Fruit fly (Drosophila melanogaster): ENCODE results near the gene CG14397.
A peak's percentile ranks its signal among the peaks of the same experiment; 100 is the strongest.

CG14397 gene

DNA sequence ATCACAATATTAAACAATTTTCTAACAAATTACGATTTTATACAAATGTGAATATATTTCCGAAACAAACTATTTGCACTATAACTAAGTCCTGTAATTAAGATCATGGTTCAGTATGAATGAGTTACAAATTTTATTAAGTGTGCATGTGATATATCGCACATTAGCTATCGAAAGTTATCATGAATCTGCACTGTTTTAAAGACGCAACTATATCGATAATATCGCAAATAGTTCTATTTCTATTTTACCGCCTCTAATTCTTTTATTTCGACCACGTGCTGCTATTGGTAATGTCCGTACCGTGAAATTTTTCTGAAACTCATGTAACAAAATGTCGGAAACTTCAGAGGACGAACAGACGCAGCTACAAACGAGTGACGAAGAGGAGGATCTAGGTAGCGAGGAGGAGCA lies 52.0 kb downstream of the CG14397 start, which contains the start of gene pths (continued):
- no peak for TF ChIP-seq Sox100B (GFP tag; optimal IDR thresholded peaks at IDR 0.05)
- no peak for TF ChIP-seq CG15269 (tag; optimal IDR thresholded peaks at IDR 0.05)
- TF ChIP-seq dimm (GFP tag; IDR thresholded peaks at IDR 0.05) = no peak
- no peak for TF ChIP-seq bsh (GFP tag; optimal IDR thresholded peaks at IDR 0.05)
- TF ChIP-seq CG8388 (GFP tag; optimal IDR thresholded peaks at IDR 0.05) = no peak
- TF ChIP-seq unc-4 (GFP tag; IDR thresholded peaks at IDR 0.05; ENCODE audit: partially characterized antibody) = peak; percentile 74
- peak; percentile 35 for TF ChIP-seq pum (GFP tag; optimal IDR thresholded peaks at IDR 0.05)
- no peak for TF ChIP-seq CG31388 (GFP tag; optimal IDR thresholded peaks at IDR 0.05)
- TF ChIP-seq hb (GFP tag; IDR thresholded peaks at IDR 0.05; ENCODE audit: partially characterized antibody) = peak; percentile 78
- TF ChIP-seq Sin3A (optimal IDR thresholded peaks at IDR 0.05) = no peak
- TF ChIP-seq sens (GFP tag) = peak; percentile 87
- no peak for TF ChIP-seq ro (GFP tag; IDR thresholded peaks at IDR 0.05)
- TF ChIP-seq CG10565 (GFP tag; optimal IDR thresholded peaks at IDR 0.05) = no peak
- peak; percentile 97 for TF ChIP-seq dm (GFP tag; optimal IDR thresholded peaks at IDR 0.05)
- peak; percentile 3 for TF ChIP-seq HmgZ (tag; optimal IDR thresholded peaks at IDR 0.05)
- no peak for TF ChIP-seq CG10979 (tag; optimal IDR thresholded peaks at IDR 0.05)
- TF ChIP-seq kni (GFP tag; optimal IDR thresholded peaks at IDR 0.05) = no peak
- no peak for TF ChIP-seq H2.0 (GFP tag; IDR thresholded peaks at IDR 0.05)
- no peak for TF ChIP-seq Oaz (GFP tag; IDR thresholded peaks at IDR 0.05)
- TF ChIP-seq ATbp (GFP tag; optimal IDR thresholded peaks at IDR 0.05) = no peak
- no peak for TF ChIP-seq Sox102F (GFP tag; optimal IDR thresholded peaks at IDR 0.05)
- no peak for TF ChIP-seq cas (GFP tag; IDR thresholded peaks at IDR 0.05)
- peak; percentile 99 for TF ChIP-seq ssp (GFP tag; IDR thresholded peaks at IDR 0.05)
- TF ChIP-seq CG8359 (GFP tag; optimal IDR thresholded peaks at IDR 0.05; ENCODE audit: borderline replicate concordance) = no peak
- no peak for TF ChIP-seq CG16863 (GFP tag; optimal IDR thresholded peaks at IDR 0.05)
- no peak for TF ChIP-seq HHEX (GFP tag; optimal IDR thresholded peaks at IDR 0.05)
- TF ChIP-seq CG10959 (GFP tag; IDR thresholded peaks at IDR 0.05) = no peak
- no peak for TF ChIP-seq ftz-f1 (GFP tag; optimal IDR thresholded peaks at IDR 0.05)
- TF ChIP-seq nerfin-2 (GFP tag; IDR thresholded peaks at IDR 0.05; ENCODE audit: partially characterized antibody) = peak; percentile 74
- TF ChIP-seq CG4854 (GFP tag; optimal IDR thresholded peaks at IDR 0.05) = no peak
- peak; percentile 15 to 65 for TF ChIP-seq dpn (GFP tag; optimal IDR thresholded peaks at IDR 0.05)
- TF ChIP-seq CG15011 (GFP tag; optimal IDR thresholded peaks at IDR 0.05) = no peak
- peak; percentile 79 for TF ChIP-seq inv (GFP tag; IDR thresholded peaks at IDR 0.05; ENCODE audit: partially characterized antibody)
- TF ChIP-seq CG12744 (GFP tag; optimal IDR thresholded peaks at IDR 0.05) = peak; percentile 22
- no peak for TF ChIP-seq tll (GFP tag; optimal IDR thresholded peaks at IDR 0.05)
- no peak for TF ChIP-seq CG12104 (GFP tag; optimal IDR thresholded peaks at IDR 0.05)
- peak; percentile 40 for TF ChIP-seq Chrac-16 (GFP tag; optimal IDR thresholded peaks at IDR 0.05)
- TF ChIP-seq gsb (GFP tag; IDR thresholded peaks at IDR 0.05) = no peak
- TF ChIP-seq CG14860 (GFP tag; IDR thresholded peaks at IDR 0.05; ENCODE audit: partially characterized antibody) = peak; percentile 57; the same call in 2 of the 3 replicates
- TF ChIP-seq fd102C (GFP tag; optimal IDR thresholded peaks at IDR 0.05) = no peak
- TF ChIP-seq Dref (GFP tag; IDR thresholded peaks at IDR 0.05) = peak; percentile 90
- no peak for TF ChIP-seq trh (GFP tag; optimal IDR thresholded peaks at IDR 0.05)
- no peak; the same call in 1 of the 2 replicates for TF ChIP-seq lmd (GFP tag; IDR thresholded peaks at IDR 0.05)
- TF ChIP-seq Atf3 (GFP tag; optimal IDR thresholded peaks at IDR 0.05) = no peak
- peak; percentile 53 for TF ChIP-seq CG13624 (GFP tag; optimal IDR thresholded peaks at IDR 0.05)
- TF ChIP-seq Ravus (GFP tag; IDR thresholded peaks at IDR 0.05) = no peak
- TF ChIP-seq luna (GFP tag; optimal IDR thresholded peaks at IDR 0.05) = no peak
- no peak for TF ChIP-seq yki (optimal IDR thresholded peaks at IDR 0.05)
- TF ChIP-seq Hmx (GFP tag; optimal IDR thresholded peaks at IDR 0.05) = no peak
- TF ChIP-seq CG11085 (GFP tag; IDR thresholded peaks at IDR 0.05) = peak; percentile 58; the same call in 1 of the 2 replicates
- no peak for TF ChIP-seq unpg (GFP tag; optimal IDR thresholded peaks at IDR 0.05)
- peak; percentile 78 for TF ChIP-seq CG13287 (GFP tag; IDR thresholded peaks at IDR 0.05; ENCODE audit: partially characterized antibody)

Measured in whole organism, embryonic.